Worm (Caenorhabditis elegans): ENCODE measurements around the gene H14N18.2.
A peak's percentile ranks its signal among the peaks of the same experiment; 100 is the strongest.

Gene H14N18.2

DNA sequence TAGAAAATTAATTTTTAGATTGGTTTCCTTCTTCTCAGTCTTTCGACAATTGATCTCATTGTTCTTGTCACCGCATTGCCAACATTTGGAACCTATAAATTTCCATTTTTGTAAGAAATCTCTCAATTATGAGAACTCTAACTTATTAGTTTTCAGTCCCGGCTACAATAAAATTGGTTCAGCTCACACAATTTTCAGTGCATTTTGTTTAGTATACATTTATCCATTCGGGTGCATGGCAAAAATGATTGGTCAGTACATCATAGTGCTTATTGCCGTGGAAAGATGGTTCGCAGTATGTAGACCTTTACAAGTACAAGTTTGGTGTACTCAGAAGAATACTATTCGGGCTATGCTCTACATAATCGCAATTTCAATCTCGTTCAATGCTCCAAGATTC, 28.5 kb upstream of the H14N18.2 start (continued):
- no peak for TF ChIP-seq ceh-40 (GFP tag; IDR thresholded peaks at IDR 0.05)

DNA sequence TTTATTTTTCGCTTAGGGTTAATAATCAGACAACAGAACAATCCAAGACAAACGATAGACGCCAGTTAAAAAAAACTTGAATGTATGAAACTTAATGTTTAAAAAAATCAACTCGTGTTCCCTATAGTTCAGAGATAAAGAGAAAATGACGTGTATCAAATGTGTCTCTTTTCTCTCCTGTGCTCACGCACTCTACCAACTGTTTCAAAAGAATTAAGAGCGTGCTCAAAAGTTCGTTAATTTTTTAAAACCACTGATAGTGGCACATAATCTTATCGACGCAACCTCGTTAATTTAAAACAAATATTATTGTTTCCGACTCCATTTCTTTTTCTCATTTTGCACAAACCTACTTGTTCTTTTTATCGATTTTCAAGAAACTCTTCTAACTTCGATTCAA, 26.8 kb upstream of the H14N18.2 start:
- TF ChIP-seq egl-18 (GFP tag; IDR thresholded peaks at IDR 0.05) (no peak), nhr-80 (tag; optimal IDR thresholded peaks at IDR 0.05) (peak; percentile 77)

DNA sequence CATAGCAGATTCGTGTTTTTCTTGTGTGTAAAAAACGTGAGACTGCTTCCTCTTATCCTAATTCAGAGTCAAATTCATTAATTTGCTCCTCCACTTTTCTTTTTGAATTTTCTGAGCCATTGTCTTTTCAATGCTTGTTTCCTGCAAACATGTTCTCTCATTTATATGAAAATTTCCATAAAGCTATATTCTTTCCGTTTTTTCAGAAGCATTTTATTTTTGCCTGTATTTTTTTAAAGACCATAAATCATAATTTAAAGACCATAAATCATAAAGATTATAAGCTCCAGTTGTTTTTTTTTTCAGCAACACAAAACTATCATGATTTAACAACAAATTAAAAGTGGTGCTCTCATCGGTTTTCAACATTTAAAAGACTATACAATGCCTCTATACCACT, 25.5 kb upstream of the H14N18.2 start, which contains the start of gene frpr-11:
frpr-11 (plus strand) TSS at position 301 of the 400 bp plus-strand sequence.
- TF ChIP-seq nfya-1 (tag; optimal IDR thresholded peaks at IDR 0.05; ENCODE audit: borderline replicate concordance, insufficient read depth) (no peak), zfh-2 (GFP tag; conservative IDR thresholded peaks at IDR 0.05) (no peak), mel-28 (tag; optimal IDR thresholded peaks at IDR 0.05; ENCODE audit: borderline replicate concordance) (no peak), mes-4 (tag; optimal IDR thresholded peaks at IDR 0.05) (no peak), T26A5.8 (tag; optimal IDR thresholded peaks at IDR 0.05) (no peak), tbp1 (GFP tag; optimal IDR thresholded peaks at IDR 0.05) (no peak), ztf-18 (tag; optimal IDR thresholded peaks at IDR 0.05) (no peak), Y53F4B.3 (GFP tag; IDR thresholded peaks at IDR 0.05) (no peak), zim-3 (tag; optimal IDR thresholded peaks at IDR 0.05) (no peak), lin-54 (GFP tag; optimal IDR thresholded peaks at IDR 0.05) (no peak), unc-62 (GFP tag; optimal IDR thresholded peaks at IDR 0.05) (no peak), ceh-58 (GFP tag; IDR thresholded peaks at IDR 0.05) (no peak), D2030.7 (GFP tag; IDR thresholded peaks at IDR 0.05) (no peak), hlh-12 (tag; optimal IDR thresholded peaks at IDR 0.05) (no peak), sdz-38 (tag; optimal IDR thresholded peaks at IDR 0.05) (no peak), rcor-1 (GFP tag; IDR thresholded peaks at IDR 0.05) (no peak), madf-8 (GFP tag; conservative IDR thresholded peaks at IDR 0.05) (no peak), snpc-3.4 (tag; optimal IDR thresholded peaks at IDR 0.05) (no peak)

DNA sequence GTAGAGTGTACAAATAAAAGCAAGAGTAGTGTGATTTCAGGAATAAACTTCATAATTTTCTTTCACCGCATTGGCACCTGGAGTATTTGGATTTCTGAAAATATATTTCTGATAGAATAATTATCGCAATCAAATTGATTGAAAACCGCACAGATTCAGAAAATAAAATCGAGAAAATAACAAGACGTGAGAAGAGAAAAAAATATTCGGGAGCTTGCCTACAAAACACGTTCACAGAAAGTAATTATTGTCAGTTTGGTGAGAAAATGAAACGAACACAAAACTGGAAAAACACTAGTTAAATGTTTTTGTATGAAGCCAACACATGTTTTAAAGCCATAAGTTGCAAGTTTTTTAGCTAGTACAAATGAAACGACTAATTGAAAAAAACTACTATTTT, 18.5 kb upstream of the H14N18.2 start, which contains the start of gene mod-1:
mod-1 (minus strand) TSS at position 101 of the 400 bp plus-strand sequence.
- TF ChIP-seq rec-8 (tag; optimal IDR thresholded peaks at IDR 0.05) (no peak), attf-5 (GFP tag; optimal IDR thresholded peaks at IDR 0.05) (no peak), F23B12.7 (tag; optimal IDR thresholded peaks at IDR 0.05; ENCODE audit: insufficient read depth) (no peak), atf-7 (tag; optimal IDR thresholded peaks at IDR 0.05) (no peak), ama-1 (optimal IDR thresholded peaks at IDR 0.05) (no peak), ama-1 (GFP tag; optimal IDR thresholded peaks at IDR 0.05) (no peak), ztf-26 (tag; optimal IDR thresholded peaks at IDR 0.05) (no peak), mel-28 (tag; optimal IDR thresholded peaks at IDR 0.05; ENCODE audit: borderline replicate concordance) (no peak), mxl-1 (tag; optimal IDR thresholded peaks at IDR 0.05) (no peak), snpc-4 (GFP tag; optimal IDR thresholded peaks at IDR 0.05) (no peak), snpc-4 (tag; optimal IDR thresholded peaks at IDR 0.05) (no peak), hrde-1 (tag; optimal IDR thresholded peaks at IDR 0.05; ENCODE audit: borderline replicate concordance) (no peak), egrh-3 (GFP tag; IDR thresholded peaks at IDR 0.05) (no peak), sptf-2 (GFP tag; optimal IDR thresholded peaks at IDR 0.05) (no peak), ceh-58 (GFP tag; IDR thresholded peaks at IDR 0.05) (no peak), somi-1 (GFP tag; optimal IDR thresholded peaks at IDR 0.05) (no peak), attf-3 (GFP tag; conservative IDR thresholded peaks at IDR 0.05) (no peak), F57C9.4 (tag; optimal IDR thresholded peaks at IDR 0.05) (no peak), pbrm-1 (GFP tag; IDR thresholded peaks at IDR 0.05) (no peak), ccch-3 (GFP tag; optimal IDR thresholded peaks at IDR 0.05) (no peak), C17E4.6 (GFP tag; IDR thresholded peaks at IDR 0.05) (no peak), snpc-1.1 (tag; optimal IDR thresholded peaks at IDR 0.05; ENCODE audit: insufficient read depth) (no peak)

Measured in whole organism, young adult.